Worm (Caenorhabditis elegans): Measurements from ENCODE around the gene W09D10.5.

ce11 chrIII:10671894-10672293 lies 39.4 kb downstream of the W09D10.5 start:
- TF ChIP-seq F52B5.7 (tag; optimal IDR thresholded peaks at IDR 0.05) (no peak), nhr-120 (GFP tag; IDR thresholded peaks at IDR 0.05) (no peak)

Data from whole organism, young adult.